Worm (Caenorhabditis elegans): Measurements from ENCODE around the gene upb-1.

DNA sequence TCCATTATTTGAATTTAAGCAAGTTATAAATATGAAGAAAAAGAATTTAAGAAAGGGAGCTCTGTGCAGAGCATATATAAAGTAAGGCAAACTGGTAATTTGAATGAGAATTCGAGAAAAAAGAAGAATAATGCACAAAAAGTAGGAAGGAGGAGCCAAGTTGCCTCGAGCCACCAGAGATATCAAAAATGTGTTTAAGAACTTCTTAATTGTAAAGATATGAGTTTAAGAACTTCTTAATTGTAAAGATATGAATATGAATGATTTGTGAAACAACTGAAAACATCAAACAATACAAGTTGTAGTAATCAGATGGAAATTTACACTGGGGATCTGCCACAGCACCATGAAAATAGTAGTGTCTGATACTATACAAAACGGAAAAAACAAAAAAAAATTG is 3.0 kb downstream of the upb-1 start, which contains the start of gene F13H8.6:
- TF ChIP-seq sox-4 (tag; optimal IDR thresholded peaks at IDR 0.05) (no peak), unc-62 (GFP tag; optimal IDR thresholded peaks at IDR 0.05) (no peak)
